Worm (Caenorhabditis elegans): ENCODE data around the gene srbc-42.

DNA sequence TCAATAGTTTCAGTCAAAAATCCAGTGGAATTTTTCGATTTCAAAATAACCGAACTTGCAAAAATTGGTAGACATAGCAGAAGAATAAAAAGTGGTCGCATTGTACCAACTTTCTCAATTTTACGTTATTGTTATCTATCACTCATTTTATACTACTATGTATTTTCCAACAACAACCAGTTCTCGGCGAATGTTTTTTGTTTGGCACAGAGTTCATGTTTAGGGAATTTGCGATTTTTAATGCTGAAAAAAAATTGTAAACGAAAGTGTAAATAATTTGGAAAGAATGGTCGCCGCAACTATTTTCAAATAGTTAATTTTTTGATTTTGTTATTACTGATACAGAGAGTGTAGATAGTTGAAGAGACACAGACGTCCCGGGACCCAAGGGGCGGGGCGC lies 41.6 kb downstream of the srbc-42 start, which contains the start of gene C45H4.21:
- TF ChIP-seq nhr-11 (tag; optimal IDR thresholded peaks at IDR 0.05), result no peak
- TF ChIP-seq jun-1 (tag; optimal IDR thresholded peaks at IDR 0.05), result no peak
- no peak for TF ChIP-seq nhr-20 (tag; optimal IDR thresholded peaks at IDR 0.05)
- TF ChIP-seq nhr-12 (tag; optimal IDR thresholded peaks at IDR 0.05), result no peak
- no peak for TF ChIP-seq ama-1 (optimal IDR thresholded peaks at IDR 0.05)
- no peak for TF ChIP-seq mep-1 (tag; optimal IDR thresholded peaks at IDR 0.05)
- no peak for TF ChIP-seq lin-39 (tag; optimal IDR thresholded peaks at IDR 0.05)
- TF ChIP-seq snpc-4 (tag; optimal IDR thresholded peaks at IDR 0.05), result no peak
- no peak for TF ChIP-seq vab-15 (tag; optimal IDR thresholded peaks at IDR 0.05)
- no peak for TF ChIP-seq unc-62 (GFP tag; optimal IDR thresholded peaks at IDR 0.05)

Data from whole organism, L1 larva.